Worm (Caenorhabditis elegans): Measurements from ENCODE around the gene F13D2.1.
A peak's percentile ranks its signal among the peaks of the same experiment; 100 is the strongest.

Gene F13D2.1

ce11 chrX:11210417-11210816, 21.0 kb upstream of the F13D2.1 start (continued):
- TF ChIP-seq Y22D7AL.16 (tag; optimal IDR thresholded peaks at IDR 0.05), result no peak
- no peak for TF ChIP-seq ref-2 (tag; optimal IDR thresholded peaks at IDR 0.05)
- TF ChIP-seq dve-1 (tag; optimal IDR thresholded peaks at IDR 0.05), result no peak
- TF ChIP-seq hlh-13 (GFP tag; optimal IDR thresholded peaks at IDR 0.05), result no peak
- no peak for TF ChIP-seq eyg-1 (tag; optimal IDR thresholded peaks at IDR 0.05)
- TF ChIP-seq elt-2 (tag; optimal IDR thresholded peaks at IDR 0.05), result no peak
- TF ChIP-seq ahr-1 (tag; optimal IDR thresholded peaks at IDR 0.05), result no peak

- TF ChIP-seq fkh-10 (GFP tag; optimal IDR thresholded peaks at IDR 0.05) (no peak), mec-3 (tag; optimal IDR thresholded peaks at IDR 0.05; ENCODE audit: borderline replicate concordance) (no peak), F13H6.1 (tag; optimal IDR thresholded peaks at IDR 0.05) (no peak), ceh-48 (tag; optimal IDR thresholded peaks at IDR 0.05) (peak; percentile 26)
These were observed 19.4 kb upstream of the F13D2.1 start, which contains the start of gene C34F6.5 for ce11 chrX:11208788-11209187. C34F6.5 (minus strand) TSS chrX:11208888.

- TF ChIP-seq ceh-48 (tag; optimal IDR thresholded peaks at IDR 0.05), result peak; percentile 15
- TF ChIP-seq pqm-1 (tag; optimal IDR thresholded peaks at IDR 0.05), result no peak
- TF ChIP-seq fkh-6 (tag; optimal IDR thresholded peaks at IDR 0.05), result peak; percentile 8
- peak; percentile 72 for TF ChIP-seq elt-2 (tag; optimal IDR thresholded peaks at IDR 0.05)
- peak; percentile 3 for TF ChIP-seq T23F11.4 (GFP tag; optimal IDR thresholded peaks at IDR 0.05)
- peak; percentile 53 for TF ChIP-seq unc-55 (GFP tag; optimal IDR thresholded peaks at IDR 0.05)
- TF ChIP-seq madf-2 (tag; optimal IDR thresholded peaks at IDR 0.05), result no peak
- TF ChIP-seq sdc-2 (tag; optimal IDR thresholded peaks at IDR 0.05), result peak; percentile 18
- TF ChIP-seq lin-11 (tag; optimal IDR thresholded peaks at IDR 0.05), result no peak
- TF ChIP-seq unc-42 (tag; optimal IDR thresholded peaks at IDR 0.05), result peak; percentile 52
- TF ChIP-seq zip-5 (tag; optimal IDR thresholded peaks at IDR 0.05), result no peak
- peak; percentile 53 for TF ChIP-seq nfya-1 (tag; optimal IDR thresholded peaks at IDR 0.05)
- TF ChIP-seq ceh-14 (tag; optimal IDR thresholded peaks at IDR 0.05), result peak; percentile 21
- peak; percentile 28 for TF ChIP-seq hlh-30 (tag; optimal IDR thresholded peaks at IDR 0.05; ENCODE audit: insufficient read depth)
- TF ChIP-seq Y22D7AL.16 (tag; optimal IDR thresholded peaks at IDR 0.05), result no peak
- peak; percentile 2 for TF ChIP-seq ceh-18 (tag; optimal IDR thresholded peaks at IDR 0.05)
- TF ChIP-seq ceh-31 (tag; optimal IDR thresholded peaks at IDR 0.05), result peak; percentile 67
- no peak for TF ChIP-seq pax-1 (tag; optimal IDR thresholded peaks at IDR 0.05)
These were observed 17.5 kb upstream of the F13D2.1 start, which contains the start of gene hst-2 for ce11 chrX:11206953-11207352. hst-2 (minus strand) TSS chrX:11207155.

- no peak for TF ChIP-seq fkh-6 (tag; optimal IDR thresholded peaks at IDR 0.05)
- TF ChIP-seq ceh-30 (tag; optimal IDR thresholded peaks at IDR 0.05), result no peak
- TF ChIP-seq madf-2 (tag; optimal IDR thresholded peaks at IDR 0.05), result no peak
- TF ChIP-seq F13H6.1 (tag; optimal IDR thresholded peaks at IDR 0.05), result no peak
- TF ChIP-seq zip-5 (tag; optimal IDR thresholded peaks at IDR 0.05), result no peak
- no peak for TF ChIP-seq odd-2 (tag; optimal IDR thresholded peaks at IDR 0.05)
- no peak for TF ChIP-seq nhr-232 (tag; optimal IDR thresholded peaks at IDR 0.05)
- no peak for TF ChIP-seq ceh-9 (tag; optimal IDR thresholded peaks at IDR 0.05)
These were observed 14.4 kb upstream of the F13D2.1 start, which contains the start of gene C34F6.11 for ce11 chrX:11203773-11204172. C34F6.11 (minus strand) TSS chrX:11203932.

ce11 chrX:11201165-11201564, 11.8 kb upstream of the F13D2.1 start, which contains the start of gene col-179:
col-179 (plus strand) TSS chrX:11201465.
- TF ChIP-seq K09A11.1 (tag; optimal IDR thresholded peaks at IDR 0.05; ENCODE audit: insufficient read depth), result no peak
- TF ChIP-seq elt-2 (tag; optimal IDR thresholded peaks at IDR 0.05), result no peak
- no peak for TF ChIP-seq dmd-4 (tag; optimal IDR thresholded peaks at IDR 0.05; ENCODE audit: borderline replicate concordance)
- TF ChIP-seq pros-1 (tag; optimal IDR thresholded peaks at IDR 0.05), result no peak
- TF ChIP-seq sox-4 (tag; optimal IDR thresholded peaks at IDR 0.05), result no peak
- no peak for TF ChIP-seq lim-6 (tag; optimal IDR thresholded peaks at IDR 0.05)
- TF ChIP-seq unc-3 (GFP tag; conservative IDR thresholded peaks at IDR 0.05), result no peak
- no peak for TF ChIP-seq unc-3 (tag; optimal IDR thresholded peaks at IDR 0.05)
- no peak for TF ChIP-seq C38D4.7 (GFP tag; optimal IDR thresholded peaks at IDR 0.05)

All from whole organism, late embryonic.